Worm (Caenorhabditis elegans): Measurements from ENCODE around the gene mrpl-20.
A peak's percentile ranks its signal among the peaks of the same experiment; 100 is the strongest.

Gene mrpl-20

ce11 chrII:13330359-13330758 lies 7.7 kb upstream of the mrpl-20 start, which contains the start of gene sam-10:
sam-10 (minus strand) TSS chrII:13330525.
- TF ChIP-seq C34F6.9 (tag; optimal IDR thresholded peaks at IDR 0.05) (no peak), ceh-82 (tag; optimal IDR thresholded peaks at IDR 0.05) (no peak), unc-55 (GFP tag; optimal IDR thresholded peaks at IDR 0.05) (no peak), nhr-25 (tag; optimal IDR thresholded peaks at IDR 0.05) (no peak), nhr-6 (tag; optimal IDR thresholded peaks at IDR 0.05) (no peak)

DNA sequence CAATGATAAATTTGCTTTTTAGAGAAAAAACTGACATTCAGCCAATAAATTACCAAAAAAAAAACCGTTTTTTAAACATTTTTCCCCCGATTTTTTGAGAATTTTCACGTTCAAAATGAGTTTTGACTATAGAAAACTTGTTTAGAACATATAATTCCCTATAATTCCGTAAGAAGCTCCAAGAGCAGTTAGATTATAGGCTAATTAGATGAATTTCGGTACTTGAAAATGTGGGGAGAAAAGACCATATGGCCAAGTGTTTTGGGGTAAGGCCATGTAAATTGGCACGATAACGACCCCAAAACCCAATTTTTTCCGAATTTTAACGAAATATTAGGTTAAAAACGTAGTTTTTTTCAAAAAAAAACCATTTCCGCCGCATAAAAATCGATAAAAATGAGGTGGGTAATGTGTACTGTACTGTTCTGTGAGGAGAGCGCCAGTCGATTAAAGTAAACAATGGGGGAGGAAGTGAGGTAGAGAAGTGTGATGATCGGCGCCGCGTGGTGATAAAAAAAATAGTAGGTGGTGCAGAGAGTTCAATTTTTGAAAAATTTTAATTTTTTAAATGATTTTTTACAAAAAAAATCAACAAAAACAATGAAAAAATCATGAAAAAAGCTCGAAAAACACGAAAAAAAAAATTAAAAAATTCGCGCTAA lies 4.8 kb upstream of the mrpl-20 start:
- TF ChIP-seq nhr-23 (tag; optimal IDR thresholded peaks at IDR 0.05) = no peak
- TF ChIP-seq unc-62 (GFP tag; optimal IDR thresholded peaks at IDR 0.05) = no peak
- no peak for TF ChIP-seq elt-3 (tag; optimal IDR thresholded peaks at IDR 0.05)
- TF ChIP-seq fos-1 (tag; optimal IDR thresholded peaks at IDR 0.05) = peak; percentile 62
- no peak for TF ChIP-seq sem-4 (tag; optimal IDR thresholded peaks at IDR 0.05)

ce11 chrII:13334966-13335698 lies 2.9 kb upstream of the mrpl-20 start:
- no peak for TF ChIP-seq nhr-23 (tag; optimal IDR thresholded peaks at IDR 0.05)
- peak; percentile 86 for TF ChIP-seq lin-13 (GFP tag; optimal IDR thresholded peaks at IDR 0.05)
- peak; percentile 99 for TF ChIP-seq F13H6.1 (tag; optimal IDR thresholded peaks at IDR 0.05)
- peak; percentile 76 for TF ChIP-seq ceh-82 (tag; optimal IDR thresholded peaks at IDR 0.05)
- no peak for TF ChIP-seq ztf-1 (GFP tag; conservative IDR thresholded peaks at IDR 0.05)
- TF ChIP-seq lsy-2 (tag; optimal IDR thresholded peaks at IDR 0.05) = peak; percentile 80 to 83
- no peak for TF ChIP-seq lin-39 (tag; optimal IDR thresholded peaks at IDR 0.05)
- no peak for TF ChIP-seq ama-1 (optimal IDR thresholded peaks at IDR 0.05)
- TF ChIP-seq ztf-11 (tag; optimal IDR thresholded peaks at IDR 0.05) = peak; percentile 38
- TF ChIP-seq Y55F3AM.14 (GFP tag; optimal IDR thresholded peaks at IDR 0.05) = peak; percentile 83
- TF ChIP-seq nhr-10 (tag; optimal IDR thresholded peaks at IDR 0.05) = peak; percentile 25
- no peak for TF ChIP-seq nhr-237 (tag; optimal IDR thresholded peaks at IDR 0.05)
- TF ChIP-seq unc-39 (tag; optimal IDR thresholded peaks at IDR 0.05) = peak; percentile 90
- TF ChIP-seq unc-55 (GFP tag; optimal IDR thresholded peaks at IDR 0.05) = peak; percentile 76
- no peak for TF ChIP-seq aly-2 (tag; optimal IDR thresholded peaks at IDR 0.05)
- peak; percentile 82 for TF ChIP-seq nhr-129 (tag; optimal IDR thresholded peaks at IDR 0.05)
- TF ChIP-seq elt-1 (tag; optimal IDR thresholded peaks at IDR 0.05) = no peak
- TF ChIP-seq R02D3.7 (tag; optimal IDR thresholded peaks at IDR 0.05) = no peak
- no peak for TF ChIP-seq nhr-77 (tag; optimal IDR thresholded peaks at IDR 0.05)
- peak; percentile 28 for TF ChIP-seq ceh-16 (tag; optimal IDR thresholded peaks at IDR 0.05)
- TF ChIP-seq egl-27 (tag; optimal IDR thresholded peaks at IDR 0.05) = peak; percentile 70
- peak; percentile 81 for TF ChIP-seq nhr-25 (tag; optimal IDR thresholded peaks at IDR 0.05)
- TF ChIP-seq lin-11 (tag; optimal IDR thresholded peaks at IDR 0.05) = peak; percentile 73
- peak; percentile 61 to 70 for TF ChIP-seq mdl-1 (tag; optimal IDR thresholded peaks at IDR 0.05)
- TF ChIP-seq crh-2 (tag; optimal IDR thresholded peaks at IDR 0.05) = peak; percentile 82
- peak; percentile 23 for TF ChIP-seq blmp-1 (tag; optimal IDR thresholded peaks at IDR 0.05; ENCODE audit: insufficient read depth)
- TF ChIP-seq fos-1 (tag; optimal IDR thresholded peaks at IDR 0.05) = peak; percentile 88
- peak; percentile 37 for TF ChIP-seq snpc-4 (tag; optimal IDR thresholded peaks at IDR 0.05)
- peak; percentile 66 for TF ChIP-seq nhr-6 (tag; optimal IDR thresholded peaks at IDR 0.05)
- no peak for TF ChIP-seq nhr-12 (tag; optimal IDR thresholded peaks at IDR 0.05)
- TF ChIP-seq unc-62 (GFP tag; optimal IDR thresholded peaks at IDR 0.05) = no peak
- no peak for TF ChIP-seq ZK546.5 (tag; optimal IDR thresholded peaks at IDR 0.05)
- no peak for TF ChIP-seq elt-3 (tag; optimal IDR thresholded peaks at IDR 0.05)
- TF ChIP-seq gmeb-1 (tag; optimal IDR thresholded peaks at IDR 0.05) = peak; percentile 32
- TF ChIP-seq mab-5 (tag; optimal IDR thresholded peaks at IDR 0.05) = peak; percentile 68
- no peak for TF ChIP-seq nhr-11 (tag; optimal IDR thresholded peaks at IDR 0.05)
- peak; percentile 85 for TF ChIP-seq C34F6.9 (tag; optimal IDR thresholded peaks at IDR 0.05)
- peak; percentile 83 for TF ChIP-seq sem-4 (tag; optimal IDR thresholded peaks at IDR 0.05)
- TF ChIP-seq ztf-4 (tag; optimal IDR thresholded peaks at IDR 0.05) = peak; percentile 66
- TF ChIP-seq dmd-4 (tag; optimal IDR thresholded peaks at IDR 0.05) = no peak
- peak; percentile 87 for TF ChIP-seq zag-1 (tag; optimal IDR thresholded peaks at IDR 0.05)
- peak; percentile 89 for TF ChIP-seq sma-9 (GFP tag; optimal IDR thresholded peaks at IDR 0.05)
- TF ChIP-seq sma-9 (tag; optimal IDR thresholded peaks at IDR 0.05) = peak; percentile 61
- peak; percentile 65 for TF ChIP-seq sma-3 (GFP tag; optimal IDR thresholded peaks at IDR 0.05)
- TF ChIP-seq skn-1 (tag; optimal IDR thresholded peaks at IDR 0.05) = no peak
- TF ChIP-seq alr-1 (tag; optimal IDR thresholded peaks at IDR 0.05) = no peak
- no peak for TF ChIP-seq mbf-1 (tag; optimal IDR thresholded peaks at IDR 0.05)

All from whole organism, L2 larva.